Worm (Caenorhabditis elegans): ENCODE measurements around the gene K09H11.11.

- TF ChIP-seq mdl-1 (tag; optimal IDR thresholded peaks at IDR 0.05) (no peak), fkh-8 (tag; optimal IDR thresholded peaks at IDR 0.05) (no peak), C34B4.2 (tag; optimal IDR thresholded peaks at IDR 0.05) (no peak), lin-13 (GFP tag; optimal IDR thresholded peaks at IDR 0.05) (no peak), tlp-1 (tag; optimal IDR thresholded peaks at IDR 0.05) (no peak), unc-62 (GFP tag; optimal IDR thresholded peaks at IDR 0.05) (no peak), aly-2 (tag; optimal IDR thresholded peaks at IDR 0.05) (no peak), rnt-1 (tag; optimal IDR thresholded peaks at IDR 0.05) (no peak), pqm-1 (tag; optimal IDR thresholded peaks at IDR 0.05) (no peak), swsn-7 (tag; optimal IDR thresholded peaks at IDR 0.05) (no peak), lin-35 (GFP tag; optimal IDR thresholded peaks at IDR 0.05) (no peak)
These were observed 30.7 kb downstream of the K09H11.11 start for ce11 chrV:5724395-5724794.

Data from whole organism, L1 larva.